Fruit fly (Drosophila melanogaster) whole organism: ENCODE data around the gene lds.
A peak's percentile ranks its signal among the peaks of the same experiment; 100 is the strongest.

Source experiments
- CG8478 ChIP-seq: fragments of >200 bp; optimal IDR thresholded peaks from 2 replicates; lab custom pipeline; 2018; ENCODE audit warnings: inconsistent platforms
- Dll ChIP-seq: fragments of >200 bp; optimal IDR thresholded peaks from 2 replicates; lab custom pipeline; 2017
- EcR ChIP-seq, 2 experiments: fragments of >200 bp; optimal IDR thresholded peaks; 2 replicates each; lab custom pipeline; 2017; ENCODE audit warnings: missing biosample characterization in 2 of 2, missing genetic modification characterization in 2 of 2, missing genetic modification reagents in 2 of 2
- pan ChIP-seq: fragments of >200 bp; optimal IDR thresholded peaks from 2 replicates; lab custom pipeline; 2017
- psq ChIP-seq: fragments of >200 bp; optimal IDR thresholded peaks from 2 replicates; lab custom pipeline; 2017
- usp ChIP-seq: fragments of >200 bp; optimal IDR thresholded peaks from 2 replicates; lab custom pipeline; 2017; ENCODE audit warnings: missing biosample characterization, missing genetic modification characterization, mixed read lengths

lds gene

dm6 chr3R:7913139-7913538 lies 7.1 kb upstream of the lds start, which contains the start of gene Rfk:
TSS of gene Rfk (minus strand) at chr3R:7913290.
- no peak for TF ChIP-seq CG8478 (lab: Kevin White, UChicago)
- TF ChIP-seq Dll (lab: Kevin White, UChicago) = no peak
- no peak for TF ChIP-seq psq (lab: Kevin White, UChicago)
- TF ChIP-seq pan (lab: Kevin White, UChicago) = no peak
- no peak for TF ChIP-seq usp
- TF ChIP-seq EcR (GFP tag; optimal IDR thresholded peaks at IDR 0.05; lab: Kevin White, UChicago) = no peak

- TF ChIP-seq EcR (GFP tag; optimal IDR thresholded peaks at IDR 0.05; lab: Kevin White, UChicago) (no peak), psq (lab: Kevin White, UChicago) (no peak), usp (no peak), pan (lab: Kevin White, UChicago) (no peak), CG8478 (lab: Kevin White, UChicago) (no peak), Dll (lab: Kevin White, UChicago) (no peak)
These were observed 6.7 kb upstream of the lds start, which contains the start of gene kipf for dm6 chr3R:7913551-7913950. TSS of gene kipf (plus strand) at chr3R:7913851.

DNA sequence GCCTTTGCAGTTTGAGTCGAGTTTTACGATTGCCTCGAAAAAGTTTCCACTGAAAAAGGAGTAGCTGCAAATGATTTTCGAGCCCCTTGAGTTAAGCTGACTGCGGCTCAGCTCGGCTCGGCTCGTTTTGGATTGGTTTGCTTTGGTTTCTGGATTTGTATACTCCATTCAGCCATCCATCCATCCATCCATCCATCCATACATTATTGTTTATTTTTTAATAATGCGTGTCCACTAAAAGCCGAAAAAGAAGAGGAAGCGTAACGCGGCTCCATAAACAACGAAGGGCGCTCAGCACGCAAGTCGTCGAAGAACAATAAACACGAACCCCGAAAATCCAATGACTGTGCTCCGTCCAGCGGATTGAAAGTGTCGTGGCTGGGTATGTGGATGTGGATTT lies 6.1 kb downstream of the lds start:
- TF ChIP-seq Dll (lab: Kevin White, UChicago) (no peak), psq (lab: Kevin White, UChicago) (no peak), CG8478 (lab: Kevin White, UChicago) (no peak), pan (lab: Kevin White, UChicago) (no peak), EcR (GFP tag; optimal IDR thresholded peaks at IDR 0.05; lab: Kevin White, UChicago) (no peak), usp (no peak)

DNA sequence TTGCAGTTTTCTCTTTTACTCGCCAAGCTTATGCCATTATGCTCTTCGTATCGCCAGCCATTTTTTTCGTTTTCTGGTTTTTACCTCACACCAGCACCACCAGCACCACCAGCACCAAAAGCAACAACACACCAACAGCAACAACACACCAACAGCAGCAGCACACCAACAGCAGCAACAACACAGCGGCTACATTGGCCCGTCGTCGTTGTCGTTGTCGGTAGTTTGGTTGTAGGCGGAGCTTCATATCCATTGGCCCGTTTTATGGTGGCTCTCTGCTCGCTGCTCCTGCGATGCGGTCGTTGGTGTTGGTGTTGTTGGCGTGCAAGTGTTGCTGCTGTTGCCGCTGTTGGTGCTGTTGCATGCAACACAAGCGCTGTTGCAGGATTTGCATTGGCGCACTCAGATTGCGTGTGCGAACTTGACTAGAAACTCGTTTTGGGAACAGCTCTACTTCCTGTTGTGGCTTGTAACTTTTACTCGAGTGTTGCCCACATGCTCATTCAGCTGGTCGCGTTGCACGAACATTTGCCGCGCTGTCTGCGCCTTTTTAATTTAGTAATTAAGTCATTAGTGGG lies 16.6 kb downstream of the lds start:
- no peak for TF ChIP-seq psq (lab: Kevin White, UChicago)
- no peak for TF ChIP-seq CG8478 (lab: Kevin White, UChicago)
- TF ChIP-seq pan (lab: Kevin White, UChicago) = no peak
- no peak for TF ChIP-seq EcR (GFP tag; optimal IDR thresholded peaks at IDR 0.05; lab: Kevin White, UChicago)
- TF ChIP-seq Dll (lab: Kevin White, UChicago) = no peak
- TF ChIP-seq usp = no peak

DNA sequence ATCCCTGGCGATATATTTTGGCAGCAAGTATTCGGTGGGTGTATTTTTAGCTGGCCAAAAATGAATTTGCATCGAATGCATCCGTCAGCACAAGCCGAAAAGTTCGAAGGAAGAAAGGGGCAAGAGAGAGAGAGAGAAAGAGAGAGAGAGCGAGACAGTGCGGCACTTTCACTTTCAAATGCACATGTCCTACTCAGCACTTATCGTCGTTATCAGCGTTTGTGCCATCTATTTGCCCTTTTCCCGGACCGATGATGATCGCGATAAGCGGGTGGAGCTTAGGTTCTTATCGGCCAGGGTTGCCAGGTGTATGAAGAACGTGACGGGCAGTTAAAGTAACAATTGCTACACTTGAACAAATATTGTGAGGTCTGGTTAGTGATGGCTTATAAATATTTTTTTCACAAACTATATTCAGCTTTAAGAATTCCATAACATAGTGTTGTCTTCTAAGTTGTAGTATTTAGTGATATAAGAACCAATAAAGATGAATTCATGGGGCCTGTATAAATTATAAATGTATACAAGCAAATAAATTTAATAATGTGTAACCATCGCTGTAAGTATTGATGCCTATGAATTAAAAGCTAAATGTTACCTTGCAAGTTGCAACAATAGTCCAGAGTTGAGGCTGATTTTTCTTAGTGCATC lies 24.6 kb downstream of the lds start:
- TF ChIP-seq psq (lab: Kevin White, UChicago) (no peak), Dll (lab: Kevin White, UChicago) (no peak), CG8478 (lab: Kevin White, UChicago) (no peak), pan (lab: Kevin White, UChicago) (no peak)

- no peak for TF ChIP-seq CG8478 (lab: Kevin White, UChicago)
- no peak for TF ChIP-seq Dll (lab: Kevin White, UChicago)
- no peak for TF ChIP-seq psq (lab: Kevin White, UChicago)
- TF ChIP-seq pan (lab: Kevin White, UChicago) = no peak
- TF ChIP-seq EcR (GFP tag; optimal IDR thresholded peaks at IDR 0.05; lab: Kevin White, UChicago) = no peak
- no peak for TF ChIP-seq usp
These were observed 27.1 kb downstream of the lds start for dm6 chr3R:7947349-7947748.

DNA sequence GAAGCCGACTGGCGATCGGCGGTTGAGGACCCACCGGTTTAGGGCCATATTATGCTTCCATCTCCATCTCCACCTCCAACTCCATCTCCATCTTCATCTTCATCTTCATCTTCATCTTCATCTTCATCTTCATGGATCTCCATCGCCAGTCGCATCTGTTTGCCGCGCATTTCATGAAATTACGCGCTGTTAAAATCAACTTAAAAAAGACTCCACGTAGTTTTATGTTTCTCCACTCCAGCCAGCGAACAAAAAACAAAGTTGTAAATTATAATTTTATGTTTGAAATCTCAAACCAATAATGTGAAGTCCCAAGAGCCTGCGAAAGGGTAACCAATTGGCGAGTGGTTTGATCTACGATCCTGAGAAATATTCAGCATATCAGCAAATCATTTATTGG lies 29.9 kb downstream of the lds start:
- TF ChIP-seq Dll (lab: Kevin White, UChicago) (no peak), CG8478 (lab: Kevin White, UChicago) (no peak), EcR (GFP tag; optimal IDR thresholded peaks at IDR 0.05; lab: Kevin White, UChicago) (no peak)

DNA sequence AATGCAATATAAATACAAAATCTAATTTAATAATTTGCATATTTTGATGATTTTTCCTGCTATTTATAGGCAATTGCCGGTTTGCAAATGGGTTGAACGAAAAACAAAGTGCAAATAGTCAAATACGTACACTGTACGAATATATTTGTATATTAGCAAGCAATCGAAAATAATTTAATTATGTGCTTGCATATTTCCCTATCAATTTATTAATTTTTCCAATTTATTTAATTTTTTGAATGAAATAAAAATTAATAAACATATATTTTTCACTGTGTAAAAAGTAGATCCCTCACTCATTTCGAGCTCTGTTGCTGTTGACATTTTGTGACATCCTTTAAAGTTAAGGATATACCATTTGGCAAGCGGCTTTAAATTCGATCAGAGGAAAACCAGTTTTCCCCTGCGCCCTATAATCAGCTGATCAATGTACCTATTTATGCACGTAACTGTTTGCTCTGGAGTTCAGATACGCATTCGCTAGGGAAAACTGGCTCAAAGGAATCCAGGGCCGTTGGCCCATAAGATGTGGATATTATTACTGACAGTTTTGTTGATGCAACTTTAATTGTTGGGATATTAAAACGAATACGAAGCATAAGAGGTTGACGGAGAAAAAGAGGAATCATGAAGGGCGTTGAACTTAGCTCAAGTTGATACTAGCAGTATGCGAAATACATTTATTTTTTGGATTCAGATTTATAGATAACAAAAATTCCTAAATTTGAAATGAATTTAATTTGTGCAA lies 33.0 kb downstream of the lds start:
- TF ChIP-seq pan (lab: Kevin White, UChicago) = no peak
- TF ChIP-seq usp = no peak
- no peak for TF ChIP-seq Dll (lab: Kevin White, UChicago)
- TF ChIP-seq CG8478 (lab: Kevin White, UChicago) = no peak
- TF ChIP-seq psq (lab: Kevin White, UChicago) = no peak
- no peak for TF ChIP-seq EcR (GFP tag; optimal IDR thresholded peaks at IDR 0.05; lab: Kevin White, UChicago)

DNA sequence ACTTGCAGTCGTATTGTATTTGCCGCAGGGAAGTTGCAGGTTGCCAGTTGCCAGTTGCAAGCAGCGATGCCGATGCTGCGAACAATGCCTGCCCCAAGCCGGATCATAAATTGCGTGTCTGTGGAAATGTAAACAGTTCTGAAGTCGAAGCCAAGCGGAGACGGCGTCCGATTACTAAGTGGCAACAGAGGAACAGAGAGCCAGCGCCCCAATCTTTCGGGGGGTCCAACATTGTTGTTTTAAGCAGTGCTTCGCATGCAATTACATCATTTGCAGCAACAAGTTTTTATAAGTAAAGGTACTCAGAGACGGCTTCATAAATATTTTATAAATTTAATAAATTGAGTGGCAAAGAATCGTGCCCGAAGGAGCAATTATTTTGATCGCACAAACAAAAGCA lies 34.2 kb downstream of the lds start:
- TF ChIP-seq CG8478 (lab: Kevin White, UChicago) (no peak), EcR (GFP tag; optimal IDR thresholded peaks at IDR 0.05; lab: Kevin White, UChicago) (no peak), usp (no peak), psq (lab: Kevin White, UChicago) (no peak), pan (lab: Kevin White, UChicago) (no peak), Dll (lab: Kevin White, UChicago) (peak; percentile 12)

DNA sequence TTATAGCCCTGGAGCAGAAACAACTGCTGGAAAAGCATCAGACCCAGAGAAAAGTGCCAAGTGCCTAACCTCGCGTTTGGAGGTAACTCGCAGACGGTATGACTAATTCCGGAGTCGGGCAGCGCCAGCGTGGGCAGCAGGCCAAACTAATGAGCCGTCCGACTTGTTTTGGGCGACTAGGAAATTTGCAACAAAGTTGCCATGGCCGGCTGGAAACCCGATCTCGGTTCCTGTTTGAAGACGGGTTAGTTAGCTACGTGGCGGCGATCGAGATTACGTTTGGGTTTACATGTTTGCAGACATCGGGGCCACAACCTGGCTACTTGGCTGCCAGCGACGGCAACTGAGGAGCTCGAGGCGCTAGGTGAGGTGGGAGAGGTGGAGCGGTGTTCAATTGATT lies 36.8 kb downstream of the lds start:
- no peak for TF ChIP-seq usp
- TF ChIP-seq Dll (lab: Kevin White, UChicago) = no peak
- TF ChIP-seq psq (lab: Kevin White, UChicago) = no peak
- TF ChIP-seq CG8478 (lab: Kevin White, UChicago) = no peak
- no peak for TF ChIP-seq pan (lab: Kevin White, UChicago)
- no peak for TF ChIP-seq EcR (GFP tag; optimal IDR thresholded peaks at IDR 0.05; lab: Kevin White, UChicago)

DNA sequence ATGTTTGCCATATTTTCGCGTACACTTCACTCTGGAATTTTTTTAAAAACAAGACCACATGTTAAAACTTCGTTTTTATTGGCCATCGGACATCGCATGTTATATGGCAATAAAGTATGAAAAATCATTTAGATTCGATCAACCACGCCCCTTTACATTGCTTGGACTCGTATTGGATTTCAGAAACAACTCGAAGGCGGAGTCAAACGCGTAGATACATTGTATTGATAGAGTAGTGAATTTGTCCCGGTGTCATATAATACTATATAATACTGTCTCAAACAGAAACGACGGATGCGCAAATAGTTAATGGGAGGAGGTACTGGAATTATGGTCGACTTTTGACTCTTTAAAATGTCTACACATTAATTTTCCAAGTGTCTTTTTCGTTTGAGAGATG lies 41.1 kb downstream of the lds start:
- TF ChIP-seq CG8478 (lab: Kevin White, UChicago) (no peak), Dll (lab: Kevin White, UChicago) (no peak), EcR (GFP tag; optimal IDR thresholded peaks at IDR 0.05; lab: Kevin White, UChicago) (no peak), psq (lab: Kevin White, UChicago) (no peak)
